Fruit fly (Drosophila melanogaster) whole organism, embryonic: Measurements from ENCODE around the gene CG16854.

Experiments used
- ATbp ChIP-seq: fragments of 200-800 bp; sonication (Bioruptor generic); optimal IDR thresholded peaks from 2 replicates; lab custom pipeline; 2017; ENCODE audit warnings: missing biosample characterization, mild to moderate bottlenecking, missing genetic modification characterization, missing genetic modification reagents
- CG11504 ChIP-seq: fragments of 200-800 bp; sonication (Bioruptor generic); optimal IDR thresholded peaks from 3 replicates; lab custom pipeline; 2019; ENCODE audit warnings: missing biosample characterization, mild to moderate bottlenecking, missing genetic modification characterization, moderate library complexity
- CG11695 ChIP-seq: fragments of 200-800 bp; sonication (Bioruptor generic); IDR thresholded peaks from 3 replicates; pipeline ENCODE4 v1.3.6; 2022; ENCODE audit warnings: missing biosample characterization, missing genetic modification characterization
- CG12071 ChIP-seq: fragments of 200-800 bp; sonication (Bioruptor generic); optimal IDR thresholded peaks from 3 replicates; lab custom pipeline; 2018; ENCODE audit warnings: missing biosample characterization, mild to moderate bottlenecking, missing genetic modification characterization
- CG17328 ChIP-seq: fragments of 200-800 bp; sonication (Bioruptor generic); IDR thresholded peaks from 2 replicates; pipeline ENCODE4 v1.3.6; 2022; ENCODE audit warnings: missing biosample characterization, missing genetic modification characterization
- CG17361 ChIP-seq: fragments of 200-800 bp; sonication (Bioruptor generic); IDR thresholded peaks from 3 replicates; pipeline ENCODE4 v1.3.6; 2022; ENCODE audit warnings: missing biosample characterization, missing genetic modification characterization
- CG17829 ChIP-seq: fragments of 200-800 bp; optimal IDR thresholded peaks from 2 replicates; lab custom pipeline; 2019; ENCODE audit warnings: missing biosample characterization, mild to moderate bottlenecking, missing genetic modification characterization, moderate library complexity
- CG2199 ChIP-seq: fragments of 200-800 bp; sonication (Bioruptor generic); IDR thresholded peaks from 3 replicates; pipeline ENCODE4 v1.3.6; 2022; ENCODE audit warnings: missing biosample characterization, missing genetic modification characterization
- CG2202 ChIP-seq: fragments of 200-800 bp; sonication (Bioruptor generic); optimal IDR thresholded peaks from 2 replicates; lab custom pipeline; 2018; ENCODE audit warnings: missing biosample characterization, mild to moderate bottlenecking, missing genetic modification characterization
- CG30431 ChIP-seq: fragments of 200-800 bp; sonication (Bioruptor generic); optimal IDR thresholded peaks from 2 replicates; lab custom pipeline; 2017; ENCODE audit warnings: missing biosample characterization, missing genetic modification characterization
- CG4424 ChIP-seq: fragments of 200-800 bp; sonication (Bioruptor generic); optimal IDR thresholded peaks from 3 replicates; lab custom pipeline; 2016; ENCODE audit warnings: missing biosample characterization, missing genetic modification characterization
- CG4707 ChIP-seq: fragments of 200-800 bp; sonication (Bioruptor generic); optimal IDR thresholded peaks from 2 replicates; lab custom pipeline; 2018; ENCODE audit warnings: missing biosample characterization, mild to moderate bottlenecking, missing genetic modification characterization, moderate library complexity
- CG5180 ChIP-seq: fragments of 200-800 bp; sonication (Bioruptor generic); optimal IDR thresholded peaks from 3 replicates; lab custom pipeline; 2017; ENCODE audit warnings: missing biosample characterization, missing genetic modification characterization, mild to moderate bottlenecking, moderate library complexity, missing genetic modification reagents
- CG5245 ChIP-seq: fragments of 200-800 bp; sonication (Bioruptor generic); optimal IDR thresholded peaks from 3 replicates; lab custom pipeline; 2016; ENCODE audit warnings: missing biosample characterization, missing genetic modification characterization
- CG6689 ChIP-seq: fragments of 200-800 bp; sonication (Bioruptor generic); IDR thresholded peaks from 2 replicates; pipeline ENCODE4 v1.3.6; 2022; ENCODE audit warnings: missing biosample characterization, missing genetic modification characterization
- CG7963 ChIP-seq: fragments of 200-800 bp; sonication (Bioruptor generic); IDR thresholded peaks from 3 replicates; pipeline ENCODE4 v1.3.6; 2022; ENCODE audit warnings: missing biosample characterization, missing genetic modification characterization; ENCODE audit not compliant: partially characterized antibody
- Deaf1 ChIP-seq: fragments of 200-800 bp; optimal IDR thresholded peaks from 3 replicates; lab custom pipeline; 2019; ENCODE audit warnings: missing biosample characterization, mild to moderate bottlenecking, missing genetic modification characterization, moderate library complexity
- Eip74EF ChIP-seq, 2 experiments: fragments of 200-800 bp in 1 of 2; fragments of >200 bp in 1 of 2; sonication (Bioruptor generic) in 1 of 2; optimal IDR thresholded peaks; 2 replicates each; lab custom pipeline; 2017 to 2019; ENCODE audit warnings: missing biosample characterization in 2 of 2, missing genetic modification characterization in 2 of 2, mild to moderate bottlenecking in 1 of 2, moderate library complexity in 1 of 2
- Fer1 ChIP-seq: fragments of 200-800 bp; sonication (Bioruptor generic); optimal IDR thresholded peaks from 2 replicates; lab custom pipeline; 2017; ENCODE audit warnings: missing biosample characterization, mild to moderate bottlenecking, missing genetic modification characterization
- Gug ChIP-seq: fragments of 200-800 bp; sonication (Bioruptor generic); IDR thresholded peaks from 4 replicates; pipeline ENCODE4 v1.3.6; 2022; ENCODE audit warnings: missing biosample characterization, missing genetic modification characterization
- HLH4C ChIP-seq: fragments of 200-800 bp; sonication (Bioruptor generic); IDR thresholded peaks from 3 replicates; pipeline ENCODE4 v1.3.6; 2022; ENCODE audit warnings: missing biosample characterization, missing genetic modification characterization; ENCODE audit not compliant: partially characterized antibody
- Hr78 ChIP-seq, 2 experiments: fragments of 200-800 bp in 1 of 2; fragments of >200 bp in 1 of 2; sonication (Bioruptor generic) in 1 of 2; optimal IDR thresholded peaks; 2 replicates each; lab custom pipeline; 2017 to 2019; ENCODE audit warnings: missing biosample characterization in 2 of 2, missing genetic modification characterization in 2 of 2, mild to moderate bottlenecking in 1 of 2, moderate library complexity in 1 of 2
- Hsf ChIP-seq: fragments of 200-800 bp; sonication (Bioruptor generic); optimal IDR thresholded peaks from 3 replicates; lab custom pipeline; 2016; ENCODE audit warnings: missing biosample characterization, missing genetic modification characterization
- Meics ChIP-seq: fragments of 200-800 bp; sonication (Bioruptor generic); optimal IDR thresholded peaks from 2 replicates; lab custom pipeline; 2017; ENCODE audit warnings: missing biosample characterization, mild to moderate bottlenecking, missing genetic modification characterization
- Usf ChIP-seq: fragments of 200-800 bp; sonication (Bioruptor generic); optimal IDR thresholded peaks from 2 replicates; lab custom pipeline; 2017; ENCODE audit warnings: missing genotype, missing biosample characterization, missing genetic modification characterization
- bab2 ChIP-seq: fragments of 200-800 bp; sonication (Bioruptor generic); optimal IDR thresholded peaks from 2 replicates; lab custom pipeline; 2016; ENCODE audit warnings: missing biosample characterization, missing genetic modification characterization
- bigmax ChIP-seq: fragments of 200-800 bp; sonication (Bioruptor generic); optimal IDR thresholded peaks from 2 replicates; lab custom pipeline; 2018; ENCODE audit warnings: missing biosample characterization, mild to moderate bottlenecking, missing genetic modification characterization
- br ChIP-seq: fragments of >200 bp; optimal IDR thresholded peaks from 2 replicates; lab custom pipeline; 2017
- cas ChIP-seq: fragments of 200-800 bp; sonication (Bioruptor generic); IDR thresholded peaks from 2 replicates; pipeline ENCODE4 v1.3.6; 2022; ENCODE audit warnings: missing biosample characterization, missing genetic modification characterization
- chinmo ChIP-seq: fragments of 200-800 bp; sonication (Bioruptor generic); IDR thresholded peaks from 4 replicates; pipeline ENCODE4 v1.3.6; 2022; ENCODE audit warnings: missing biosample characterization, missing genetic modification characterization; ENCODE audit not compliant: partially characterized antibody
- crc ChIP-seq: fragments of 200-800 bp; sonication (Bioruptor generic); optimal IDR thresholded peaks from 2 replicates; lab custom pipeline; 2016; ENCODE audit warnings: missing biosample characterization, missing genetic modification characterization
- cwo ChIP-seq: fragments of 200-800 bp; sonication (Bioruptor generic); optimal IDR thresholded peaks from 3 replicates; lab custom pipeline; 2017; ENCODE audit warnings: missing biosample characterization, missing genetic modification characterization, mild to moderate bottlenecking, moderate library complexity, missing genetic modification reagents
- dati ChIP-seq: fragments of 200-800 bp; sonication (Bioruptor generic); IDR thresholded peaks from 2 replicates; pipeline ENCODE4 v1.3.6; 2022; ENCODE audit warnings: missing biosample characterization, missing genetic modification characterization
- ems ChIP-seq: fragments of 200-800 bp; sonication (Bioruptor generic); optimal IDR thresholded peaks from 3 replicates; lab custom pipeline; 2016; ENCODE audit warnings: missing biosample characterization, missing genetic modification characterization
- exex ChIP-seq: fragments of 200-800 bp; sonication (Bioruptor generic); optimal IDR thresholded peaks from 4 replicates; lab custom pipeline; 2018; ENCODE audit warnings: missing biosample characterization, mild to moderate bottlenecking, missing genetic modification characterization, moderate library complexity
- grau ChIP-seq: fragments of 200-800 bp; optimal IDR thresholded peaks from 3 replicates; lab custom pipeline; 2019; ENCODE audit warnings: missing biosample characterization, mild to moderate bottlenecking, missing genetic modification characterization, moderate library complexity
- grn ChIP-seq: fragments of 200-800 bp; sonication (Bioruptor generic); optimal IDR thresholded peaks from 3 replicates; lab custom pipeline; 2017; ENCODE audit warnings: missing biosample characterization, missing genetic modification characterization
- hkb ChIP-seq, 2 experiments: fragments of 200-800 bp in 1 of 2; fragments of >200 bp in 1 of 2; sonication (Bioruptor generic) in 1 of 2; IDR thresholded peaks in 1 of 2; optimal IDR thresholded peaks in 1 of 2; 2 replicates each; pipeline versions ENCODE4 v1.3.6 to Lab custom; 2017 to 2022; ENCODE audit warnings: missing biosample characterization in 1 of 2, missing genetic modification characterization in 1 of 2
- ken ChIP-seq: fragments of 200-800 bp; sonication (Bioruptor generic); IDR thresholded peaks from 3 replicates; pipeline ENCODE4 v1.3.6; 2022; ENCODE audit warnings: missing biosample characterization, missing genetic modification characterization
- nmo ChIP-seq: fragments of 200-800 bp; sonication (Bioruptor generic); optimal IDR thresholded peaks from 2 replicates; lab custom pipeline; 2018; ENCODE audit warnings: missing biosample characterization, mild to moderate bottlenecking, missing genetic modification characterization, moderate library complexity
- nom ChIP-seq: fragments of 200-800 bp; sonication (Bioruptor generic); optimal IDR thresholded peaks from 2 replicates; lab custom pipeline; 2017; ENCODE audit warnings: missing biosample characterization, missing genetic modification characterization, mild to moderate bottlenecking, moderate library complexity, missing genetic modification reagents
- odd ChIP-seq: fragments of 200-800 bp; sonication (Bioruptor generic); optimal IDR thresholded peaks from 2 replicates; lab custom pipeline; 2017; ENCODE audit warnings: missing biosample characterization, mild to moderate bottlenecking, missing genetic modification characterization
- sima ChIP-seq: fragments of 200-800 bp; sonication (Bioruptor generic); optimal IDR thresholded peaks from 2 replicates; lab custom pipeline; 2016; ENCODE audit warnings: missing biosample characterization, missing genetic modification characterization
- sug ChIP-seq: fragments of 200-800 bp; optimal IDR thresholded peaks from 2 replicates; lab custom pipeline; 2019; ENCODE audit warnings: missing biosample characterization, mild to moderate bottlenecking, missing genetic modification characterization, moderate library complexity
- tgo ChIP-seq: fragments of 200-800 bp; sonication (Bioruptor generic); IDR thresholded peaks from 3 replicates; pipeline ENCODE4 v1.3.6; 2022; ENCODE audit warnings: missing biosample characterization, missing genetic modification characterization
- trem ChIP-seq: fragments of 200-800 bp; optimal IDR thresholded peaks from 3 replicates; lab custom pipeline; 2019; ENCODE audit warnings: missing biosample characterization, mild to moderate bottlenecking, missing genetic modification characterization, moderate library complexity
- vfl ChIP-seq: fragments of 200-800 bp; sonication (Bioruptor generic); optimal IDR thresholded peaks from 2 replicates; lab custom pipeline; 2016; ENCODE audit warnings: missing biosample characterization, missing genetic modification characterization
- vnd ChIP-seq: fragments of 200-800 bp; sonication (Bioruptor generic); IDR thresholded peaks from 3 replicates; pipeline ENCODE4 v1.3.6; 2022; ENCODE audit warnings: missing biosample characterization, missing genetic modification characterization; ENCODE audit not compliant: partially characterized antibody
- wek ChIP-seq: fragments of 200-800 bp; sonication (Bioruptor generic); optimal IDR thresholded peaks from 3 replicates; lab custom pipeline; 2018; ENCODE audit warnings: missing biosample characterization, mild to moderate bottlenecking, missing genetic modification characterization, moderate library complexity

CG16854 gene

dm6 chr2L:11066887-11067459, 19.5 kb upstream of the CG16854 start, which contains the start of gene Samuel (continued):
- TF ChIP-seq CG12071 (no peak), crc (GFP tag; lab: Kevin White, UChicago) (no peak), tgo (GFP tag; lab: Robert Waterston, UW) (no peak), Fer1 (GFP tag; lab: Kevin White, UChicago) (no peak), sug (tag; lab: Kevin White, UChicago) (no peak), CG17328 (GFP tag; lab: Robert Waterston, UW) (no peak), ATbp (GFP tag; lab: Kevin White, UChicago) (no peak), nom (peak; percentile 77), nmo (no peak), dati (GFP tag; lab: Robert Waterston, UW) (no peak), vfl (GFP tag; lab: Kevin White, UChicago) (no peak), Hr78 (GFP tag; optimal IDR thresholded peaks at IDR 0.05; lab: Kevin White, UChicago) (peak in 1 of 2 experiments; percentile 91), odd (peak; percentile 28), Meics (GFP tag; lab: Kevin White, UChicago) (peak; percentile 9), CG5180 (GFP tag; lab: Kevin White, UChicago) (peak; percentile 59), CG6689 (GFP tag; lab: Robert Waterston, UW) (0 out of 2 replicates have a peak, but pooled peaks have one; percentile 27), exex (tag; lab: Kevin White, UChicago) (peak; percentile 61), cas (GFP tag; lab: Robert Waterston, UW) (no peak), Hsf (GFP tag; lab: Kevin White, UChicago) (no peak), CG11504 (tag; lab: Kevin White, UChicago) (peak; percentile 28), sima (GFP tag; lab: Kevin White, UChicago) (no peak), hkb (optimal IDR thresholded peaks at IDR 0.05; lab: Kevin White, UChicago) (no peak), hkb (GFP tag; IDR thresholded peaks at IDR 0.05; lab: Robert Waterston, UW) (0 out of 2 replicates have a peak, but pooled peaks have one; percentile 58), grn (GFP tag; lab: Kevin White, UChicago) (peak; percentile 96), grau (tag; lab: Kevin White, UChicago) (peak; percentile 22), bab2 (no peak), ken (no peak), Usf (GFP tag; lab: Kevin White, UChicago) (no peak), cwo (GFP tag; lab: Kevin White, UChicago) (peak; percentile 2), bigmax (GFP tag; lab: Kevin White, UChicago) (peak; percentile 23), CG11695 (GFP tag; lab: Robert Waterston, UW) (0 out of 3 replicates have a peak, but pooled peaks have one; percentile 48), CG7963 (GFP tag; lab: Robert Waterston, UW) (0 out of 3 replicates have a peak, but pooled peaks have one; percentile 20), ems (GFP tag; lab: Kevin White, UChicago) (no peak), CG30431 (no peak), CG4707 (GFP tag; lab: Kevin White, UChicago) (peak; percentile 20), Eip74EF (GFP tag; optimal IDR thresholded peaks at IDR 0.05; lab: Kevin White, UChicago) (peak in 1 of 2 experiments; percentile 61), CG5245 (GFP tag; lab: Kevin White, UChicago) (no peak), chinmo (GFP tag; lab: Robert Waterston, UW) (peak; percentile 82; the same call in 3 of the 4 replicates), vnd (GFP tag; lab: Robert Waterston, UW) (no peak), CG2199 (GFP tag; lab: Robert Waterston, UW) (peak; percentile 22; the same call in 2 of the 3 replicates), CG4424 (GFP tag; lab: Kevin White, UChicago) (peak; percentile 30), wek (GFP tag; lab: Kevin White, UChicago) (no peak), Gug (GFP tag; lab: Robert Waterston, UW) (no peak), CG2202 (tag; lab: Kevin White, UChicago) (peak; percentile 7), trem (tag; lab: Kevin White, UChicago) (peak; percentile 0), br (lab: Kevin White, UChicago) (no peak), Deaf1 (tag; lab: Kevin White, UChicago) (peak; percentile 67), HLH4C (GFP tag; lab: Robert Waterston, UW) (peak; percentile 36; the same call in 1 of the 3 replicates), CG17829 (tag; lab: Kevin White, UChicago) (no peak), CG17361 (GFP tag; lab: Robert Waterston, UW) (no peak)
